Worm (Caenorhabditis elegans): ENCODE data around the gene F29B9.12.
A peak's percentile ranks its signal among the peaks of the same experiment; 100 is the strongest.
"Not testable (repeated sequence)": the region's sequence is repeated elsewhere in the genome, so short reads cannot be mapped to it uniquely, and the experiment has no call there.

The F29B9.12 gene

DNA sequence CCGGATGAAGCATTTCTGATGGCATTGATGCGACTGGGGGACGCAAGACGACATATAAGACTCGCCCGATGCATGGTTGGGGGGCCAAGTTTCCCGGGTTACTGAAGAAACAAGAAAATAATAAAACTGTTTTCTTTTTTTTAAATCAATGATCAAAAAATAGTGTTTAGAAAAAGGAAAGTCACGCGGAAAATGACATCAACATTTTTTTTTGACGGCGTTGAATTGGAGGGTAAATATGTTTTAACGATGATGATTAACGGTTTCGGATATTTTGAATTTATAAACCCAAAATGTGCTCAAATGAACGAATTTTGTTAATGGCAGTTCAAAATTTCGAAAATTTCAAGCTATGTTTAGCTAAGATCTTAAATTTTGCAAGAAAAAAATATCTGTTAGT lies 34.6 kb downstream of the F29B9.12 start, which contains the start of gene ogdh-1:
Gene ogdh-1 (minus strand): TSS at position 101 of the 400 bp plus-strand sequence.
- TF ChIP-seq flt-1 (GFP tag; IDR thresholded peaks at IDR 0.05) (no peak), tra-4 (tag; optimal IDR thresholded peaks at IDR 0.05) (no peak), aly-1 (tag; optimal IDR thresholded peaks at IDR 0.05) (no peak), ets-7 (tag; optimal IDR thresholded peaks at IDR 0.05) (no peak), sea-1 (GFP tag; conservative IDR thresholded peaks at IDR 0.05) (no peak), B0310.2 (tag; optimal IDR thresholded peaks at IDR 0.05) (no peak), ama-1 (optimal IDR thresholded peaks at IDR 0.05) (no peak), hnd-1 (tag; optimal IDR thresholded peaks at IDR 0.05) (no peak), hmg-4 (GFP tag; optimal IDR thresholded peaks at IDR 0.05) (no peak), ceh-13 (GFP tag; optimal IDR thresholded peaks at IDR 0.05) (no peak), scrt-1 (GFP tag; IDR thresholded peaks at IDR 0.05) (no peak), ceh-36 (tag; optimal IDR thresholded peaks at IDR 0.05) (no peak), tbx-37 (GFP tag; conservative IDR thresholded peaks at IDR 0.05) (no peak), hmbx-1 (tag; optimal IDR thresholded peaks at IDR 0.05) (no peak), pes-1 (GFP tag; IDR thresholded peaks at IDR 0.05) (no peak), tbx-11 (GFP tag; IDR thresholded peaks at IDR 0.05) (no peak), F13C5.2 (tag; optimal IDR thresholded peaks at IDR 0.05) (no peak)

- TF ChIP-seq F13C5.2 (tag; optimal IDR thresholded peaks at IDR 0.05) = no peak
- TF ChIP-seq sea-1 (GFP tag; conservative IDR thresholded peaks at IDR 0.05) = 0 out of 2 replicates have a peak, but pooled peaks have one; percentile 11
- TF ChIP-seq pes-1 (GFP tag; IDR thresholded peaks at IDR 0.05) = no peak; the same call in 1 of the 2 replicates
- TF ChIP-seq hnd-1 (tag; optimal IDR thresholded peaks at IDR 0.05) = no peak
- TF ChIP-seq hmg-4 (GFP tag; optimal IDR thresholded peaks at IDR 0.05) = peak; percentile 40
- TF ChIP-seq tbx-37 (GFP tag; conservative IDR thresholded peaks at IDR 0.05) = no peak
- no peak for TF ChIP-seq B0310.2 (tag; optimal IDR thresholded peaks at IDR 0.05)
- TF ChIP-seq ceh-13 (GFP tag; optimal IDR thresholded peaks at IDR 0.05) = no peak
These were observed 35.8 kb downstream of the F29B9.12 start for ce11 chrIV:4705182-4705581.

ce11 chrIV:4705922-4706321 lies 36.6 kb downstream of the F29B9.12 start:
- TF ChIP-seq ceh-36 (tag; optimal IDR thresholded peaks at IDR 0.05) = no peak
- TF ChIP-seq F13C5.2 (tag; optimal IDR thresholded peaks at IDR 0.05) = no peak
- no peak for TF ChIP-seq ama-1 (optimal IDR thresholded peaks at IDR 0.05)
- no peak for TF ChIP-seq scrt-1 (GFP tag; IDR thresholded peaks at IDR 0.05)
- TF ChIP-seq hnd-1 (tag; optimal IDR thresholded peaks at IDR 0.05) = no peak
- TF ChIP-seq ceh-13 (GFP tag; optimal IDR thresholded peaks at IDR 0.05) = no peak
- TF ChIP-seq tbx-11 (GFP tag; IDR thresholded peaks at IDR 0.05) = no peak
- no peak for TF ChIP-seq tbx-37 (GFP tag; conservative IDR thresholded peaks at IDR 0.05)
- no peak for TF ChIP-seq ets-7 (tag; optimal IDR thresholded peaks at IDR 0.05)
- no peak for TF ChIP-seq pes-1 (GFP tag; IDR thresholded peaks at IDR 0.05)
- no peak for TF ChIP-seq sea-1 (GFP tag; conservative IDR thresholded peaks at IDR 0.05)
- no peak for TF ChIP-seq aly-1 (tag; optimal IDR thresholded peaks at IDR 0.05)
- TF ChIP-seq hmg-4 (GFP tag; optimal IDR thresholded peaks at IDR 0.05) = no peak
- TF ChIP-seq tra-4 (tag; optimal IDR thresholded peaks at IDR 0.05) = no peak
- no peak for TF ChIP-seq flt-1 (GFP tag; IDR thresholded peaks at IDR 0.05)
- no peak for TF ChIP-seq hmbx-1 (tag; optimal IDR thresholded peaks at IDR 0.05)
- TF ChIP-seq B0310.2 (tag; optimal IDR thresholded peaks at IDR 0.05) = no peak

DNA sequence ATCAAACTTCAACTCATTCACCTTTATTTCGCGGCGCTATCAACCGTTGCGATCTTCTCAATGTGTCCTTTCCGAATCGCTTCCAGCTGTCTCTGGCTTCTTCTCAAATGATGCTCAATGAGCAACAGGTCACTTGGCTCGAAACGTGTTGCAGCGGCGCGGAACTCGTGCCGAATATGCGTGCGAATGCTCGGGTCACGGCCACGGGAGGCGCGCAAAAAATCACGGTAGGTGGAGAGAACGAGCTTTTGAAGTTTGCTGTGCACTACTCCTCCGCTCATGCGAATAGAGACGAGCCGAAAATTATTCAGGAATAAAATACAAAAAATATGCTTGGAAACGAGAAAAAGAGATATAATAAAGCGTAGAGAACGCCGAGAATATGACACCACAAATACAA lies 41.1 kb downstream of the F29B9.12 start, which contains the start of gene cif-1:
Gene cif-1 (minus strand): TSS at position 297 of the 400 bp plus-strand sequence.
- TF ChIP-seq ama-1 (optimal IDR thresholded peaks at IDR 0.05) (no peak), hnd-1 (tag; optimal IDR thresholded peaks at IDR 0.05) (no peak), B0310.2 (tag; optimal IDR thresholded peaks at IDR 0.05) (no peak), tbx-37 (GFP tag; conservative IDR thresholded peaks at IDR 0.05) (no peak), aly-1 (tag; optimal IDR thresholded peaks at IDR 0.05) (no peak), ceh-13 (GFP tag; optimal IDR thresholded peaks at IDR 0.05) (no peak), scrt-1 (GFP tag; IDR thresholded peaks at IDR 0.05) (no peak), sea-1 (GFP tag; conservative IDR thresholded peaks at IDR 0.05) (no peak), flt-1 (GFP tag; IDR thresholded peaks at IDR 0.05) (no peak), hmbx-1 (tag; optimal IDR thresholded peaks at IDR 0.05) (no peak), pes-1 (GFP tag; IDR thresholded peaks at IDR 0.05) (no peak), F13C5.2 (tag; optimal IDR thresholded peaks at IDR 0.05) (no peak), tbx-11 (GFP tag; IDR thresholded peaks at IDR 0.05) (no peak), tra-4 (tag; optimal IDR thresholded peaks at IDR 0.05) (no peak), hmg-4 (GFP tag; optimal IDR thresholded peaks at IDR 0.05) (no peak), ceh-36 (tag; optimal IDR thresholded peaks at IDR 0.05) (no peak), ets-7 (tag; optimal IDR thresholded peaks at IDR 0.05) (no peak)

- TF ChIP-seq tra-4 (tag; optimal IDR thresholded peaks at IDR 0.05) = no peak
- no peak for TF ChIP-seq hnd-1 (tag; optimal IDR thresholded peaks at IDR 0.05)
- TF ChIP-seq ama-1 (optimal IDR thresholded peaks at IDR 0.05) = peak; percentile 65
- TF ChIP-seq ets-7 (tag; optimal IDR thresholded peaks at IDR 0.05) = no peak
- TF ChIP-seq tbx-37 (GFP tag; conservative IDR thresholded peaks at IDR 0.05) = peak; percentile 68
- TF ChIP-seq F13C5.2 (tag; optimal IDR thresholded peaks at IDR 0.05) = no peak
- TF ChIP-seq sea-1 (GFP tag; conservative IDR thresholded peaks at IDR 0.05) = no peak
- no peak for TF ChIP-seq B0310.2 (tag; optimal IDR thresholded peaks at IDR 0.05)
- TF ChIP-seq pes-1 (GFP tag; IDR thresholded peaks at IDR 0.05) = peak; percentile 61; the same call in 1 of the 2 replicates
- peak; percentile 23 for TF ChIP-seq ceh-36 (tag; optimal IDR thresholded peaks at IDR 0.05)
- no peak for TF ChIP-seq ceh-13 (GFP tag; optimal IDR thresholded peaks at IDR 0.05)
- no peak for TF ChIP-seq hmbx-1 (tag; optimal IDR thresholded peaks at IDR 0.05)
- no peak for TF ChIP-seq aly-1 (tag; optimal IDR thresholded peaks at IDR 0.05)
- TF ChIP-seq hmg-4 (GFP tag; optimal IDR thresholded peaks at IDR 0.05) = no peak
- TF ChIP-seq scrt-1 (GFP tag; IDR thresholded peaks at IDR 0.05) = no peak
- no peak for TF ChIP-seq tbx-11 (GFP tag; IDR thresholded peaks at IDR 0.05)
- no peak for TF ChIP-seq flt-1 (GFP tag; IDR thresholded peaks at IDR 0.05)
These were observed 43.0 kb downstream of the F29B9.12 start, which contains the start of gene yars-2 for ce11 chrIV:4712376-4712775. Gene yars-2, minus strand, starts transcription at chrIV:4712624.

DNA sequence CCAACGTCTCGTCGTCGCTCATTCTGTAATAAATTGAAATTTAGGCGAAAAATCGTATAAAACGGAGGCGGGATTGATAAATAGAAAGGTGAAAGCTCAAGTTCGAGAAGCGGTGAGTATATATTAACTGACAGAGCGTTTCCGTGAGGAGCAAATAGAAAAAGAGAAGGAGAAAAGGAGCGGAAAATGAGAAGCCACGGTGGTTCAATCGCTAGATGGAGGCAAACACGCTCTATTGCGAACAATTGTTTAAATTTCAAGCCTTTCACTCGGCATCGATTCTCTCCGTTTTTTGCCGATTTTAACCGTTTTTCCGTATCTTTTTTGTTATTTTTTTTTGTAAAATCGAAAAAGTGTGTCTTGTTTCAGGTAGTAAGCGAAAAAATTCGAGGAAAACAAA lies 46.4 kb downstream of the F29B9.12 start, which contains the start of gene miro-1:
Gene miro-1 (minus strand): TSS at position 23 of the 400 bp plus-strand sequence.
- TF ChIP-seq ceh-36 (tag; optimal IDR thresholded peaks at IDR 0.05); tbx-11 (GFP tag; IDR thresholded peaks at IDR 0.05); B0310.2 (tag; optimal IDR thresholded peaks at IDR 0.05): not testable (repeated sequence)

- peak; percentile 22; the same call in 1 of the 2 replicates for TF ChIP-seq pes-1 (GFP tag; IDR thresholded peaks at IDR 0.05)
These were observed 51.2 kb downstream of the F29B9.12 start for ce11 chrIV:4720522-4720921.
